Fruit fly (Drosophila melanogaster): Measurements from ENCODE around the gene PolA2.
A peak's percentile ranks its signal among the peaks of the same experiment; 100 is the strongest.

PolA2 gene

DNA sequence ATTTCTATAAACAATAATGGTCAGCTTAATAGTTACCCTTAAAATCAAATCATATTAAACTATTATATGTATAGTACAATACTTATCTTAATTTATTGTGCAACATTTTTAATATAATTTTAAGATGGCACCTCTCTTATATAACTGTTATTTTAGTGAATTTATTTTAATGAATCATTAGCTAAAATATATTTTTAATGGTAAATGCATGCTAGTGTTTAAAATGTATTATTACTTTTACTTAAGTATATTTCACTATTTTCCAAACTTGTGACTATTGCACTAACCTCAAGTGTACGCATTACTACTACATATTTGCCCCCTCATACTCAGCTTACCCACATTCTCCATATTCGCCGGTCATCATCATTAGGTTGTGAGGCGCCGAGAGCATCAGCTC lies 7.3 kb downstream of the PolA2 start (continued):
- no peak for TF ChIP-seq CG17568 (GFP tag; optimal IDR thresholded peaks at IDR 0.05)
- peak; percentile 62 for TF ChIP-seq abd-A (tag; optimal IDR thresholded peaks at IDR 0.05)
- TF ChIP-seq Asciz (GFP tag; optimal IDR thresholded peaks at IDR 0.05), result peak; percentile 74
- no peak for TF ChIP-seq Dp (GFP tag; optimal IDR thresholded peaks at IDR 0.05)
- TF ChIP-seq CG3847 (GFP tag; IDR thresholded peaks at IDR 0.05), result peak; percentile 45
- TF ChIP-seq ATbp (GFP tag; optimal IDR thresholded peaks at IDR 0.05), result peak; percentile 53
- no peak for TF ChIP-seq so (GFP tag; IDR thresholded peaks at IDR 0.05)
- TF ChIP-seq CG6854 (GFP tag; optimal IDR thresholded peaks at IDR 0.05), result peak; percentile 57
- peak; percentile 74 for TF ChIP-seq CG12299 (tag; optimal IDR thresholded peaks at IDR 0.05)
- no peak for TF ChIP-seq mld (GFP tag; IDR thresholded peaks at IDR 0.05; ENCODE audit: partially characterized antibody)
- TF ChIP-seq CG8765 (GFP tag; IDR thresholded peaks at IDR 0.05), result no peak
- peak; percentile 46 for TF ChIP-seq CG12942 (GFP tag; optimal IDR thresholded peaks at IDR 0.05)
- TF ChIP-seq CG16779 (GFP tag; IDR thresholded peaks at IDR 0.05), result no peak
- no peak for TF ChIP-seq CG4617 (GFP tag; optimal IDR thresholded peaks at IDR 0.05; ENCODE audit: borderline replicate concordance)
- no peak for TF ChIP-seq Kr (GFP tag; optimal IDR thresholded peaks at IDR 0.05)
- TF ChIP-seq repo (GFP tag; optimal IDR thresholded peaks at IDR 0.05), result no peak
- TF ChIP-seq Hsf (GFP tag; optimal IDR thresholded peaks at IDR 0.05), result peak; percentile 43
- no peak for TF ChIP-seq danr (GFP tag; IDR thresholded peaks at IDR 0.05)
- TF ChIP-seq CG10267 (tag; optimal IDR thresholded peaks at IDR 0.05), result peak; percentile 87
- peak; percentile 35 for TF ChIP-seq pros (GFP tag; optimal IDR thresholded peaks at IDR 0.05)
- no peak for TF ChIP-seq CG10565 (GFP tag; optimal IDR thresholded peaks at IDR 0.05)
- peak; percentile 30 for TF ChIP-seq Jarid2 (GFP tag; optimal IDR thresholded peaks at IDR 0.05)
- TF ChIP-seq CG7745 (tag; optimal IDR thresholded peaks at IDR 0.05), result no peak
- TF ChIP-seq Drgx (GFP tag; IDR thresholded peaks at IDR 0.05), result peak; percentile 43; the same call in 1 of the 2 replicates
- TF ChIP-seq CG10959 (GFP tag; IDR thresholded peaks at IDR 0.05), result no peak
- TF ChIP-seq CG14710 (tag; optimal IDR thresholded peaks at IDR 0.05), result peak; percentile 92
- no peak for TF ChIP-seq fd64A (GFP tag; optimal IDR thresholded peaks at IDR 0.05)
- TF ChIP-seq psq (GFP tag; optimal IDR thresholded peaks at IDR 0.05), result peak; percentile 52
- no peak for TF ChIP-seq CG1647 (GFP tag; optimal IDR thresholded peaks at IDR 0.05)
- no peak for TF ChIP-seq Doc3 (GFP tag; IDR thresholded peaks at IDR 0.05; ENCODE audit: partially characterized antibody)
- TF ChIP-seq Usf (GFP tag; optimal IDR thresholded peaks at IDR 0.05), result no peak
- TF ChIP-seq CG7928 (GFP tag; optimal IDR thresholded peaks at IDR 0.05), result no peak
- TF ChIP-seq CG10543 (GFP tag; optimal IDR thresholded peaks at IDR 0.05), result peak; percentile 13
- no peak for TF ChIP-seq her (GFP tag; optimal IDR thresholded peaks at IDR 0.05)
- TF ChIP-seq tx (GFP tag; optimal IDR thresholded peaks at IDR 0.05), result no peak
- peak; percentile 74 for TF ChIP-seq kah (GFP tag; optimal IDR thresholded peaks at IDR 0.05)
- peak; percentile 67 for TF ChIP-seq Hand (GFP tag; optimal IDR thresholded peaks at IDR 0.05)
- no peak for TF ChIP-seq zf30C (GFP tag; optimal IDR thresholded peaks at IDR 0.05)
- TF ChIP-seq TFAM (GFP tag; optimal IDR thresholded peaks at IDR 0.05), result peak; percentile 12
- TF ChIP-seq CG7963 (GFP tag; IDR thresholded peaks at IDR 0.05; ENCODE audit: partially characterized antibody), result no peak
- peak; percentile 60 for TF ChIP-seq CG1529 (GFP tag; optimal IDR thresholded peaks at IDR 0.05)
- peak; percentile 73 for TF ChIP-seq dysf (GFP tag; IDR thresholded peaks at IDR 0.05)
- no peak for TF ChIP-seq mirr (GFP tag; optimal IDR thresholded peaks at IDR 0.05)
- TF ChIP-seq CoRest (tag; optimal IDR thresholded peaks at IDR 0.05), result peak; percentile 92
- peak; percentile 71 for TF ChIP-seq Hmr (GFP tag; optimal IDR thresholded peaks at IDR 0.05)
- TF ChIP-seq Elba2 (GFP tag; optimal IDR thresholded peaks at IDR 0.05), result no peak
- TF ChIP-seq ab (GFP tag; optimal IDR thresholded peaks at IDR 0.05), result no peak
- TF ChIP-seq CG33557 (GFP tag; optimal IDR thresholded peaks at IDR 0.05), result peak; percentile 89
- no peak for TF ChIP-seq knrl (GFP tag; IDR thresholded peaks at IDR 0.05; ENCODE audit: partially characterized antibody)
- no peak for TF ChIP-seq CG13624 (GFP tag; optimal IDR thresholded peaks at IDR 0.05)
- TF ChIP-seq Sin3A (optimal IDR thresholded peaks at IDR 0.05), result no peak

All from whole organism, embryonic.